Fruit fly (Drosophila melanogaster): ENCODE results near the gene Rdl.

DNA sequence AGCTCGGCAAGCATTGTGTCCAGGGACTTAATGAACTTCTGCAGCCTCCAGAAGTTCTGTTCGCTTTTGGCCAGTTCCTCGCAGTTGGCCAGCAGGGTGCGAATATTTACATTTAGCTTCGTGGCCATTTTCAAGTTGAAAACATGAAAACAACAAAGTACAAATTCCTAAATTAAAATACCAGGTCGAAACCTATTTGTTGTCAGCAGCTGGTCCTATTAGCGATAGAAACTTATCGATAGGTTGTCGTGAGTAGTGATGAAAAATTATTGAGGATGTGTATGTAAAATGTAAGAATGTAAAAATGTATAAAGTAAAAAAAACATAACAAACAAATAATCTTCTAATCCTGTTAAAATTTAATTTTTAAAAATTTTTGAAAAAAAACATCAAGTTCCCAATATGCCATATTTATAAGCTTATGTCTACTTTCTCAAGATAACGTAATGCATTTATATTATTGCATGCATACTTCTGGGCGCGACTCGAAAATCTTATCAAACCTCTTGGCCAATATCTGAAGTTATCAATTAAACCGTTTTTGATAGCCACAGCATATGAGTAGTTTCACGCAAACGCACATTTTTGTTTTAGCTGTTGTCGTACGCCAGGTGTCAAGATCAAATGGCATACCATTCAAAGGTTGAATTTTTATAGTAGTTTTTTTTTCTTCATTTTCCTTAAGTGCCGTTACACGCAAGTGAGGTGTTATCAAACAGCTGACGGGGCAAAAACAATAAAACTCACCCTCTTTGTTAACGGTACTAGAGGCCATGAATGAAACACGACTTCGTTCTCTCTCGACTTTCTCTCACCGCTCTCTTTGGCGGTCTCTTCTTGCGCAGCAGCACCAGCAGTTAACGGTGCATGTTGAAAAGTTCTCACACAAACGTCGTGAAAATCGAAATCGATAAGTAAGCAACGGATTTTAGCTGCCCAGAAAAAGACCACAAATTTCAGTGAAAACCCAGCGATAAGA lies 44.7 kb downstream of the Rdl start, which contains the start of the genes Use1 and nwk:
- TF ChIP-seq Myc (optimal IDR thresholded peaks at IDR 0.05) (no peak), h (optimal IDR thresholded peaks at IDR 0.05) (no peak), psq (optimal IDR thresholded peaks at IDR 0.05) (no peak), Sin3A (optimal IDR thresholded peaks at IDR 0.05) (no peak), ttk (optimal IDR thresholded peaks at IDR 0.05) (no peak), insv (optimal IDR thresholded peaks at IDR 0.05) (no peak)

Data from Kc167 (cell line).